Worm (Caenorhabditis elegans) whole organism, L1 larva: ENCODE data around the gene gcst-1.

Source experiments
- elt-2 ChIP-seq: sonication (generic microtip); optimal IDR thresholded peaks from 2 replicates; lab custom pipeline; 2016; ENCODE audit warnings: missing genetic modification characterization, mild to moderate bottlenecking, inconsistent platforms, missing compliant biosample characterization, missing genetic modification reagents
- lin-13 ChIP-seq: fragments of 150-350 bp; optimal IDR thresholded peaks from 2 replicates; lab custom pipeline; 2014; ENCODE audit warnings: missing biosample characterization, missing genetic modification reagents, missing genetic modification characterization
- unc-130 ChIP-seq: fragments of 150-350 bp; optimal IDR thresholded peaks from 2 replicates; lab custom pipeline; 2017; ENCODE audit warnings: missing biosample characterization, missing genetic modification characterization, inconsistent platforms

- no peak for TF ChIP-seq unc-130 (tag; lab: Kevin White, UChicago)
- TF ChIP-seq lin-13 (GFP tag; lab: Kevin White, UChicago) = no peak
- TF ChIP-seq elt-2 (tag; lab: Kevin White, UChicago) = no peak
Measured at ce11 chrV:5697581-5697980, 15.1 kb upstream of the gcst-1 start.
